Fruit fly (Drosophila melanogaster) whole organism, embryonic: ENCODE data around the gene Eip63E.

Experiments used
- Abd-B ChIP-seq: fragments of 200-800 bp; sonication (Bioruptor generic); optimal IDR thresholded peaks from 2 replicates; lab custom pipeline; 2018; ENCODE audit warnings: missing biosample characterization, mild to moderate bottlenecking, missing genetic modification characterization, moderate library complexity
- Aef1 ChIP-seq: fragments of 200-800 bp; sonication (Bioruptor generic); IDR thresholded peaks from 3 replicates; pipeline ENCODE4 v1.3.6; 2022; ENCODE audit warnings: missing biosample characterization, missing genetic modification characterization
- Awh ChIP-seq: fragments of 200-800 bp; sonication (Bioruptor generic); IDR thresholded peaks from 2 replicates; pipeline ENCODE4, ENCODE4 v1.3.6; 2022; ENCODE audit warnings: missing biosample characterization, missing genetic modification characterization
- B-H1 ChIP-seq: fragments of 200-800 bp; sonication (Bioruptor generic); IDR thresholded peaks from 3 replicates; pipeline ENCODE4 v1.3.6; 2022; ENCODE audit warnings: missing biosample characterization, missing genetic modification characterization
- CG11695 ChIP-seq: fragments of 200-800 bp; sonication (Bioruptor generic); IDR thresholded peaks from 3 replicates; pipeline ENCODE4 v1.3.6; 2022; ENCODE audit warnings: missing biosample characterization, missing genetic modification characterization
- CG1233 ChIP-seq: fragments of 200-800 bp; sonication (Bioruptor generic); optimal IDR thresholded peaks from 4 replicates; lab custom pipeline; 2018; ENCODE audit warnings: missing biosample characterization, mild to moderate bottlenecking, missing genetic modification characterization
- CG14667 ChIP-seq: fragments of 200-800 bp; sonication (Bioruptor generic); IDR thresholded peaks from 2 replicates; pipeline ENCODE4 v1.3.6; 2022; ENCODE audit warnings: missing biosample characterization, missing genetic modification characterization
- CG14965 ChIP-seq: fragments of 200-800 bp; sonication (Bioruptor generic); optimal IDR thresholded peaks from 2 replicates; lab custom pipeline; 2016; ENCODE audit warnings: missing biosample characterization, missing genetic modification characterization, borderline replicate concordance
- CG15011 ChIP-seq: fragments of 200-800 bp; sonication (Bioruptor generic); optimal IDR thresholded peaks from 3 replicates; lab custom pipeline; 2018; ENCODE audit warnings: missing biosample characterization, mild to moderate bottlenecking, missing genetic modification characterization
- CG15269 ChIP-seq: fragments of 200-800 bp; sonication (Bioruptor generic); optimal IDR thresholded peaks from 2 replicates; lab custom pipeline; 2018; ENCODE audit warnings: missing biosample characterization, mild to moderate bottlenecking, missing genetic modification characterization, moderate library complexity
- CG17568 ChIP-seq: fragments of 200-800 bp; sonication (Bioruptor generic); optimal IDR thresholded peaks from 2 replicates; lab custom pipeline; 2018; ENCODE audit warnings: missing biosample characterization, mild to moderate bottlenecking, missing genetic modification characterization, moderate library complexity
- CG17829 ChIP-seq: fragments of 200-800 bp; optimal IDR thresholded peaks from 2 replicates; lab custom pipeline; 2019; ENCODE audit warnings: missing biosample characterization, mild to moderate bottlenecking, missing genetic modification characterization, moderate library complexity
- CG1832 ChIP-seq: fragments of 200-800 bp; sonication (Bioruptor generic); optimal IDR thresholded peaks from 2 replicates; lab custom pipeline; 2017; ENCODE audit warnings: missing biosample characterization, mild to moderate bottlenecking, missing genetic modification characterization, inconsistent platforms
- CG3726 ChIP-seq: fragments of 200-800 bp; sonication (Bioruptor generic); IDR thresholded peaks from 3 replicates; pipeline ENCODE4, ENCODE4 v1.3.6; 2022; ENCODE audit warnings: missing biosample characterization, missing genetic modification characterization
- CG4707 ChIP-seq: fragments of 200-800 bp; sonication (Bioruptor generic); optimal IDR thresholded peaks from 2 replicates; lab custom pipeline; 2018; ENCODE audit warnings: missing biosample characterization, mild to moderate bottlenecking, missing genetic modification characterization, moderate library complexity
- CG6689 ChIP-seq: fragments of 200-800 bp; sonication (Bioruptor generic); IDR thresholded peaks from 2 replicates; pipeline ENCODE4 v1.3.6; 2022; ENCODE audit warnings: missing biosample characterization, missing genetic modification characterization
- CG6854 ChIP-seq: fragments of 200-800 bp; sonication (Bioruptor generic); optimal IDR thresholded peaks from 3 replicates; lab custom pipeline; 2017; ENCODE audit warnings: missing biosample characterization, mild to moderate bottlenecking, missing genetic modification characterization
- CG7271 ChIP-seq: fragments of 200-800 bp; sonication (Bioruptor generic); optimal IDR thresholded peaks from 2 replicates; lab custom pipeline; 2018; ENCODE audit warnings: missing biosample characterization, mild to moderate bottlenecking, missing genetic modification characterization, moderate library complexity
- CG7928 ChIP-seq: fragments of 200-800 bp; sonication (Bioruptor generic); optimal IDR thresholded peaks from 2 replicates; lab custom pipeline; 2017; ENCODE audit warnings: missing biosample characterization, mild to moderate bottlenecking, missing genetic modification characterization
- CG8388 ChIP-seq: fragments of 200-800 bp; sonication (Bioruptor generic); optimal IDR thresholded peaks from 2 replicates; lab custom pipeline; 2019; ENCODE audit warnings: missing biosample characterization, mild to moderate bottlenecking, missing genetic modification characterization, moderate library complexity
- CG8924 ChIP-seq: fragments of 200-800 bp; optimal IDR thresholded peaks from 3 replicates; lab custom pipeline; 2019; ENCODE audit warnings: missing biosample characterization, mild to moderate bottlenecking, missing genetic modification characterization, moderate library complexity
- Dfd ChIP-seq, 2 experiments: fragments of >200 bp; optimal IDR thresholded peaks; 2 replicates each; lab custom pipeline; 2017; ENCODE audit warnings: missing biosample characterization in 2 of 2, missing genetic modification characterization in 2 of 2
- Dref ChIP-seq: fragments of 200-800 bp; sonication (Bioruptor generic); IDR thresholded peaks from 2 replicates; pipeline ENCODE4 v1.3.6; 2022; ENCODE audit warnings: missing biosample characterization, missing genetic modification characterization
- HLH4C ChIP-seq: fragments of 200-800 bp; sonication (Bioruptor generic); IDR thresholded peaks from 3 replicates; pipeline ENCODE4 v1.3.6; 2022; ENCODE audit warnings: missing biosample characterization, missing genetic modification characterization; ENCODE audit not compliant: partially characterized antibody
- Kr ChIP-seq: fragments of 200-800 bp; sonication (Bioruptor generic); optimal IDR thresholded peaks from 2 replicates; lab custom pipeline; 2017; ENCODE audit warnings: missing biosample characterization, mild to moderate bottlenecking, missing genetic modification characterization
- Myb ChIP-seq: fragments of 200-800 bp; sonication (Bioruptor generic); optimal IDR thresholded peaks from 2 replicates; lab custom pipeline; 2016; ENCODE audit warnings: missing biosample characterization, missing genetic modification characterization
- NC2β ChIP-seq: fragments of 200-800 bp; sonication (Bioruptor generic); optimal IDR thresholded peaks from 2 replicates; lab custom pipeline; 2016; ENCODE audit warnings: missing biosample characterization, missing genetic modification characterization
- Nf-YC ChIP-seq: fragments of 200-800 bp; optimal IDR thresholded peaks from 3 replicates; lab custom pipeline; 2019; ENCODE audit warnings: missing biosample characterization, mild to moderate bottlenecking, missing genetic modification characterization, moderate library complexity
- Oli ChIP-seq: fragments of 200-800 bp; sonication (Bioruptor generic); optimal IDR thresholded peaks from 2 replicates; lab custom pipeline; 2018; ENCODE audit warnings: missing biosample characterization, mild to moderate bottlenecking, missing genetic modification characterization, moderate library complexity
- Ptx1 ChIP-seq: fragments of 200-800 bp; sonication (Bioruptor generic); IDR thresholded peaks from 2 replicates; pipeline ENCODE4 v1.3.6; 2022; ENCODE audit warnings: missing biosample characterization, missing genetic modification characterization
- Rx ChIP-seq: fragments of 200-800 bp; sonication (Bioruptor generic); IDR thresholded peaks from 2 replicates; pipeline ENCODE4 v1.3.6; 2022; ENCODE audit warnings: missing biosample characterization, missing genetic modification characterization
- Sry-δ ChIP-seq: fragments of 200-800 bp; sonication (Bioruptor generic); optimal IDR thresholded peaks from 2 replicates; lab custom pipeline; 2016; ENCODE audit warnings: missing biosample characterization, missing genetic modification characterization
- Xrp1 ChIP-seq: fragments of 200-800 bp; sonication (Bioruptor generic); IDR thresholded peaks from 2 replicates; pipeline ENCODE4 v1.3.6; 2022; ENCODE audit warnings: missing biosample characterization, missing genetic modification characterization
- al ChIP-seq: fragments of 200-800 bp; sonication (Bioruptor generic); IDR thresholded peaks from 2 replicates; pipeline ENCODE4 v1.3.6; 2022; ENCODE audit warnings: missing biosample characterization, missing genetic modification characterization
- amos ChIP-seq: fragments of 200-800 bp; sonication (Bioruptor generic); IDR thresholded peaks from 2 replicates; pipeline ENCODE4 v1.3.6; 2022; ENCODE audit warnings: missing biosample characterization, missing genetic modification characterization; ENCODE audit not compliant: partially characterized antibody
- cato ChIP-seq: fragments of 200-800 bp; sonication (Bioruptor generic); optimal IDR thresholded peaks from 2 replicates; lab custom pipeline; 2016; ENCODE audit warnings: missing biosample characterization, missing genetic modification characterization, borderline replicate concordance
- caup ChIP-seq: fragments of 200-800 bp; sonication (Bioruptor generic); optimal IDR thresholded peaks from 3 replicates; lab custom pipeline; 2017; ENCODE audit warnings: missing biosample characterization, mild to moderate bottlenecking, missing genetic modification characterization, moderate library complexity; ENCODE audit not compliant: severe bottlenecking
- crol ChIP-seq: fragments of 200-800 bp; sonication (Bioruptor generic); IDR thresholded peaks from 2 replicates; pipeline ENCODE4 v1.3.6; 2022; ENCODE audit warnings: missing biosample characterization, missing genetic modification characterization
- danr ChIP-seq: fragments of 200-800 bp; sonication (Bioruptor generic); IDR thresholded peaks from 2 replicates; pipeline ENCODE4 v1.3.6; 2022; ENCODE audit warnings: missing biosample characterization, missing genetic modification characterization
- gsb ChIP-seq: fragments of 200-800 bp; sonication (Bioruptor generic); IDR thresholded peaks from 2 replicates; pipeline ENCODE4 v1.3.6; 2022; ENCODE audit warnings: missing biosample characterization, missing genetic modification characterization
- ham ChIP-seq: fragments of 200-800 bp; sonication (Bioruptor generic); IDR thresholded peaks from 2 replicates; pipeline ENCODE4 v1.3.6; 2022; ENCODE audit warnings: missing biosample characterization, missing genetic modification characterization
- hth ChIP-seq: fragments of >200 bp; optimal IDR thresholded peaks from 2 replicates; lab custom pipeline; 2017; ENCODE audit warnings: inconsistent platforms
- ken ChIP-seq: fragments of 200-800 bp; sonication (Bioruptor generic); IDR thresholded peaks from 3 replicates; pipeline ENCODE4 v1.3.6; 2022; ENCODE audit warnings: missing biosample characterization, missing genetic modification characterization
- lbe ChIP-seq: fragments of 200-800 bp; sonication (Bioruptor generic); optimal IDR thresholded peaks from 2 replicates; lab custom pipeline; 2016; ENCODE audit warnings: missing biosample characterization, mild to moderate bottlenecking, missing genetic modification characterization
- oc ChIP-seq: fragments of 200-800 bp; sonication (Bioruptor generic); optimal IDR thresholded peaks from 2 replicates; lab custom pipeline; 2018; ENCODE audit warnings: missing biosample characterization, mild to moderate bottlenecking, missing genetic modification characterization, moderate library complexity
- org-1 ChIP-seq: fragments of 200-800 bp; sonication (Bioruptor generic); optimal IDR thresholded peaks from 2 replicates; lab custom pipeline; 2017; ENCODE audit warnings: missing biosample characterization, missing genetic modification characterization
- prd ChIP-seq, 3 experiments: fragments of >200 bp in 2 of 3; fragments of 200-800 bp in 1 of 3; sonication (Bioruptor generic) in 1 of 3; optimal IDR thresholded peaks in 2 of 3; IDR thresholded peaks in 1 of 3; 2 replicates in 2 of 3; 3 replicates in 1 of 3; pipeline versions ENCODE4 v1.3.6 to Lab custom; 2017 to 2022; ENCODE audit warnings: missing biosample characterization in 1 of 3, missing genetic modification characterization in 1 of 3
- pum ChIP-seq: fragments of 200-800 bp; sonication (Bioruptor generic); optimal IDR thresholded peaks from 2 replicates; lab custom pipeline; 2016; ENCODE audit warnings: missing biosample characterization, missing genetic modification characterization
- schlank ChIP-seq: fragments of 200-800 bp; sonication (Bioruptor generic); optimal IDR thresholded peaks from 2 replicates; lab custom pipeline; 2018; ENCODE audit warnings: missing biosample characterization, mild to moderate bottlenecking, missing genetic modification characterization
- slbo ChIP-seq: fragments of 200-800 bp; sonication (Bioruptor generic); IDR thresholded peaks from 2 replicates; pipeline ENCODE4 v1.3.6; 2022; ENCODE audit warnings: missing biosample characterization, missing genetic modification characterization
- usp ChIP-seq: fragments of >200 bp; optimal IDR thresholded peaks from 2 replicates; lab custom pipeline; 2017; ENCODE audit warnings: missing biosample characterization, missing genetic modification characterization
- wor ChIP-seq: fragments of 200-800 bp; sonication (Bioruptor generic); IDR thresholded peaks from 2 replicates; pipeline ENCODE4 v1.3.6; 2022; ENCODE audit warnings: missing biosample characterization, missing genetic modification characterization

Eip63E gene

dm6 chr3L:3496593-3496992, 19.0 kb upstream of the Eip63E start (continued):
- TF ChIP-seq Xrp1 (GFP tag; lab: Robert Waterston, UW) (peak; percentile 26; the same call in 1 of the 2 replicates), CG17829 (no peak), B-H1 (no peak), CG17568 (GFP tag; lab: Kevin White, UChicago) (no peak), amos (no peak), CG8924 (tag; lab: Kevin White, UChicago) (no peak), Dref (no peak), CG3726 (GFP tag; lab: Robert Waterston, UW) (no peak), CG6854 (GFP tag; lab: Kevin White, UChicago) (no peak), hth (lab: Kevin White, UChicago) (no peak), CG15011 (GFP tag; lab: Kevin White, UChicago) (no peak), CG11695 (GFP tag; lab: Robert Waterston, UW) (0 out of 3 replicates have a peak, but pooled peaks have one; percentile 19), crol (GFP tag; lab: Robert Waterston, UW) (no peak), lbe (no peak), pum (no peak), Myb (GFP tag; lab: Kevin White, UChicago) (no peak), CG7928 (GFP tag; lab: Kevin White, UChicago) (no peak), CG15269 (no peak), CG6689 (GFP tag; lab: Robert Waterston, UW) (0 out of 2 replicates have a peak, but pooled peaks have one; percentile 17), Ptx1 (0 out of 2 replicates have a peak, but pooled peaks have one; percentile 24), Dfd (GFP tag; optimal IDR thresholded peaks at IDR 0.05; lab: Kevin White, UChicago) (no peak), oc (tag; lab: Kevin White, UChicago) (no peak), Rx (GFP tag; lab: Robert Waterston, UW) (no peak), CG1832 (GFP tag; lab: Kevin White, UChicago) (no peak), prd (optimal IDR thresholded peaks at IDR 0.05; lab: Kevin White, UChicago) (no peak), prd (GFP tag; IDR thresholded peaks at IDR 0.05; lab: Robert Waterston, UW) (0 out of 3 replicates have a peak, but pooled peaks have one; percentile 27), schlank (tag; lab: Kevin White, UChicago) (no peak), cato (no peak), Abd-B (GFP tag; lab: Kevin White, UChicago) (no peak), ham (GFP tag; lab: Robert Waterston, UW) (no peak), CG14965 (GFP tag; lab: Kevin White, UChicago) (no peak), wor (GFP tag; lab: Robert Waterston, UW) (no peak), slbo (GFP tag; lab: Robert Waterston, UW) (no peak), CG14667 (no peak), CG4707 (GFP tag; lab: Kevin White, UChicago) (no peak), al (GFP tag; lab: Robert Waterston, UW) (no peak), caup (no peak), ken (GFP tag; lab: Robert Waterston, UW) (no peak), Nf-YC (no peak), danr (GFP tag; lab: Robert Waterston, UW) (no peak), Awh (GFP tag; lab: Robert Waterston, UW) (no peak), HLH4C (no peak), gsb (GFP tag; lab: Robert Waterston, UW) (no peak), org-1 (no peak), CG8388 (GFP tag; lab: Kevin White, UChicago) (no peak), Aef1 (GFP tag; lab: Robert Waterston, UW) (no peak), Oli (tag; lab: Kevin White, UChicago) (peak; percentile 6), Sry-δ (GFP tag; lab: Kevin White, UChicago) (no peak), Kr (GFP tag; lab: Kevin White, UChicago) (no peak), CG7271 (tag; lab: Kevin White, UChicago) (no peak), CG1233 (GFP tag; lab: Kevin White, UChicago) (no peak), NC2β (GFP tag; lab: Kevin White, UChicago) (no peak), usp (GFP tag; lab: Kevin White, UChicago) (no peak)
